Fruit fly (Drosophila melanogaster): Measurements from ENCODE around the gene CG10993.

CG10993 gene

dm6 chrX:13749873-13750241 lies 41.1 kb downstream of the CG10993 start:
- peak; percentile 5 for TF ChIP-seq CG17801 (GFP tag; optimal IDR thresholded peaks at IDR 0.05; ENCODE audit: partially characterized antibody)

- TF ChIP-seq CG17801 (GFP tag; optimal IDR thresholded peaks at IDR 0.05; ENCODE audit: partially characterized antibody), result peak; percentile 53
Measured at dm6 chrX:13748906-13749872, 41.7 kb downstream of the CG10993 start.

dm6 chrX:13747635-13748467 lies 43.1 kb downstream of the CG10993 start:
- TF ChIP-seq CG17801 (GFP tag; optimal IDR thresholded peaks at IDR 0.05; ENCODE audit: partially characterized antibody), result peak; percentile 91

- TF ChIP-seq CG17801 (GFP tag; optimal IDR thresholded peaks at IDR 0.05; ENCODE audit: partially characterized antibody), result no peak
Measured at dm6 chrX:13747052-13747451, 43.9 kb downstream of the CG10993 start.

DNA sequence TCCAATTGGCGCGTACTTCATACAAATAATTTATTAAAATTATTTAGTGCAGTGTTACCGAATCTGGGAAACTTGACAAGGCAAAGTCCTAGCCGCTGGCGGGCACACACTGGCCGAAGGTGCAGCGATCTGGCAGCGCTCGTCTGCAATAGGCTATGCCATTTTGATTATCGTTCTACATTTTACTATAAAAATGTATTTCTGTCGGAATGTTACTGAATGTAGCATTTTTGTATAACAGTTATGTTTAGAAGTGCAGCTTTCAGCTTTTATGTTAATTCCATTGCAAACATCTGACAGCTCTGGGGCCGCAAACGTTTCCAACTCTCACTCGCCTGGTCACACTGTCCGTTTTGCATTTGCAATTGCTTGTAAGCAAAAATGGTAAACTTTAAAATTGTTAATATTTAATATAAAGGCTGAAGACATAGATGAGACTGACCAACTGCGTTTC lies 46.3 kb downstream of the CG10993 start, which contains the start of gene Grip91:
Gene Grip91, minus strand, starts transcription at position 85 of the 454 bp plus-strand sequence.
- TF ChIP-seq CG17801 (GFP tag; optimal IDR thresholded peaks at IDR 0.05; ENCODE audit: partially characterized antibody), result peak; percentile 11

DNA sequence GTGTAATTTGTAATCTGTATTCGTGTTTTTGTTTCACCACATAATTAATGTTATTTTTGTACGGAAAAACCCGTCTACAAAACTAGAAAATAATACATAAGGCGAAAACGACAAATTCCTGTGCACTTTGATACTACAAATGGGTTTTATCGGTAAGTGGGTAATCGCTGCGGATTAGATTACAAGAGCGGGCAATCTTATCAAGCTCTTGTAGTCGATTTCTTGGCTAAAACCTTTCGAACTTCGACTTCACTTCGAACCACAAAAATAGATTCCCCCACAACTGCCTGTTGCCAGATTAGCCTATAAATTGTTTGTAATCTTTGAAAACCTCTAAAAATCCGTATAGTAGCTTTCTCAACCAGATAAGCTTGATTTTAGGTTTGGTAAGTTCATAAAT lies 49.9 kb downstream of the CG10993 start:
- TF ChIP-seq CG17801 (GFP tag; optimal IDR thresholded peaks at IDR 0.05; ENCODE audit: partially characterized antibody), result no peak

Data from ovary, adult (tissue).